Worm (Caenorhabditis elegans): ENCODE data around the gene rgs-7.

ce11 chrX:3573482-3573881, 31.1 kb downstream of the rgs-7 start, which contains the start of gene T27A10.5:
- TF ChIP-seq ztf-1 (GFP tag; conservative IDR thresholded peaks at IDR 0.05) (no peak), ama-1 (optimal IDR thresholded peaks at IDR 0.05) (no peak), lsy-2 (tag; optimal IDR thresholded peaks at IDR 0.05) (no peak), nhr-12 (tag; optimal IDR thresholded peaks at IDR 0.05) (no peak), skn-1 (tag; optimal IDR thresholded peaks at IDR 0.05) (no peak), lin-39 (tag; optimal IDR thresholded peaks at IDR 0.05) (no peak)
